Worm (Caenorhabditis elegans): ENCODE measurements around the gene rei-2.

ce11 chrX:1110723-1111122 lies 22.8 kb upstream of the rei-2 start:
- TF ChIP-seq hmbx-1 (tag; optimal IDR thresholded peaks at IDR 0.05) (no peak), tra-4 (tag; optimal IDR thresholded peaks at IDR 0.05) (no peak), ets-7 (tag; optimal IDR thresholded peaks at IDR 0.05) (no peak)

All from whole organism, early embryonic.